Worm (Caenorhabditis elegans) whole organism, L4 larva: ENCODE measurements around the gene rpl-20.

Source experiments
- F26F4.8 ChIP-seq: fragments of 200-800 bp; sonication (Bioruptor generic); conservative IDR thresholded peaks from 2 replicates; pipeline ENCODE4 v1.3.6; 2022; ENCODE audit warnings: missing genetic modification characterization, missing compliant biosample characterization
- F49E8.2 ChIP-seq: sonication (generic microtip); optimal IDR thresholded peaks from 2 replicates; lab custom pipeline; 2016; ENCODE audit warnings: missing compliant biosample characterization, mild to moderate bottlenecking, missing genetic modification characterization, borderline replicate concordance
- R02D3.7 ChIP-seq: fragments of 150-350 bp; sonication (generic microtip); optimal IDR thresholded peaks from 3 replicates; lab custom pipeline; 2014; ENCODE audit warnings: missing biosample characterization, missing genetic modification characterization
- Y48G9A.11 ChIP-seq: fragments of 200-800 bp; sonication (Bioruptor generic); IDR thresholded peaks from 2 replicates; pipeline ENCODE4 v1.3.6; 2022; ENCODE audit warnings: missing genetic modification reagents, missing genetic modification characterization, missing compliant biosample characterization
- ZK546.5 ChIP-seq, 2 experiments: sonication (generic microtip); optimal IDR thresholded peaks; 2 replicates each; lab custom pipeline; 2017; ENCODE audit warnings: missing biosample characterization in 2 of 2, missing genetic modification characterization in 2 of 2
- aha-1 ChIP-seq: fragments of 150-350 bp; peaks from one replicate; lab custom pipeline; 2014; ENCODE audit warnings: missing biosample characterization, missing genetic modification characterization
- arid-1 ChIP-seq: fragments of 200-800 bp; sonication (Bioruptor generic); conservative IDR thresholded peaks from 2 replicates; pipeline ENCODE4 v1.3.6; 2022; ENCODE audit warnings: missing genetic modification reagents, missing genetic modification characterization, missing compliant biosample characterization
- ceh-20 ChIP-seq: fragments of 200-800 bp; sonication (Bioruptor generic); IDR thresholded peaks from 2 replicates; pipeline ENCODE4 v1.3.6; 2022; ENCODE audit warnings: missing genetic modification reagents, missing genetic modification characterization, missing compliant biosample characterization
- ces-1 ChIP-seq: fragments of 150-350 bp; sonication (generic microtip); optimal IDR thresholded peaks from 4 replicates; lab custom pipeline; 2014; ENCODE audit warnings: missing biosample characterization, missing genetic modification reagents, missing genetic modification characterization
- ctbp-1 ChIP-seq: fragments of 200-800 bp; sonication (Bioruptor generic); IDR thresholded peaks from 2 replicates; pipeline ENCODE4 v1.3.6; 2022; ENCODE audit warnings: missing genetic modification reagents, missing genetic modification characterization, missing compliant biosample characterization
- daf-16 ChIP-seq, 3 experiments: sonication (generic microtip); optimal IDR thresholded peaks; 2 replicates each; lab custom pipeline; 2016 to 2017; ENCODE audit warnings: missing genetic modification characterization in 3 of 3, missing genetic modification reagents in 3 of 3, mild to moderate bottlenecking in 2 of 3, missing compliant biosample characterization in 2 of 3, missing biosample characterization in 1 of 3, moderate library complexity in 1 of 3
- dmd-6 ChIP-seq: fragments of 200-800 bp; sonication (Bioruptor generic); IDR thresholded peaks from 2 replicates; pipeline ENCODE4 v1.3.6; 2022; ENCODE audit warnings: missing genetic modification reagents, missing genetic modification characterization, missing compliant biosample characterization
- dmd-8 ChIP-seq: fragments of 200-800 bp; sonication (Bioruptor generic); IDR thresholded peaks from 2 replicates; pipeline ENCODE4 v1.3.6; 2022; ENCODE audit warnings: missing genetic modification characterization, missing compliant biosample characterization
- dmd-9 ChIP-seq: fragments of 200-800 bp; sonication (Bioruptor generic); IDR thresholded peaks from 2 replicates; pipeline ENCODE4 v1.3.6; 2022; ENCODE audit warnings: missing genetic modification reagents, missing genetic modification characterization, missing compliant biosample characterization
- dve-1 ChIP-seq: sonication (generic microtip); optimal IDR thresholded peaks from 2 replicates; lab custom pipeline; 2017; ENCODE audit warnings: antibody characterized with exemption, mild to moderate bottlenecking, missing genetic modification characterization, missing compliant biosample characterization; ENCODE audit not compliant: insufficient read depth
- egl-43 ChIP-seq: fragments of 200-800 bp; sonication (Bioruptor generic); IDR thresholded peaks from 2 replicates; pipeline ENCODE4 v1.3.6; 2022; ENCODE audit warnings: missing genetic modification reagents, missing genetic modification characterization, missing compliant biosample characterization
- fkh-10 ChIP-seq: fragments of 150-350 bp; optimal IDR thresholded peaks from 2 replicates; lab custom pipeline; 2014; ENCODE audit warnings: missing biosample characterization, missing genetic modification reagents, missing genetic modification characterization
- gei-8 ChIP-seq: fragments of 200-800 bp; sonication (Bioruptor generic); optimal IDR thresholded peaks from 2 replicates; lab custom pipeline; 2018; ENCODE audit warnings: mild to moderate bottlenecking, missing genetic modification characterization, missing compliant biosample characterization
- hlh-30 ChIP-seq: sonication (generic microtip); optimal IDR thresholded peaks from 2 replicates; lab custom pipeline; 2017; ENCODE audit warnings: antibody characterized with exemption, mild to moderate bottlenecking, missing genetic modification characterization, missing compliant biosample characterization; ENCODE audit not compliant: insufficient read depth
- hmg-1.1 ChIP-seq: fragments of 200-800 bp; sonication (Bioruptor generic); IDR thresholded peaks from 2 replicates; pipeline ENCODE4 v1.3.6; 2022; ENCODE audit warnings: missing genetic modification reagents, missing genetic modification characterization, missing compliant biosample characterization
- lin-13 ChIP-seq: fragments of 150-350 bp; optimal IDR thresholded peaks from 2 replicates; lab custom pipeline; 2014; ENCODE audit warnings: missing biosample characterization, missing genetic modification reagents, missing genetic modification characterization
- lin-38 ChIP-seq: fragments of 200-800 bp; sonication (Bioruptor generic); IDR thresholded peaks from 2 replicates; pipeline ENCODE4 v1.3.6; 2022; ENCODE audit warnings: missing genetic modification reagents, missing genetic modification characterization, missing compliant biosample characterization
- lir-3 ChIP-seq: sonication (generic microtip); optimal IDR thresholded peaks from 2 replicates; lab custom pipeline; 2016; ENCODE audit warnings: mild to moderate bottlenecking, missing genetic modification characterization, missing compliant biosample characterization
- madf-5 ChIP-seq, 2 experiments: fragments of 200-800 bp; sonication (Bioruptor generic); IDR thresholded peaks; 2 replicates each; pipeline ENCODE4 v1.3.6; 2022; ENCODE audit warnings: missing compliant biosample characterization in 2 of 2, missing genetic modification characterization in 2 of 2
- mdl-1 ChIP-seq, 2 experiments: fragments of 150-350 bp in 1 of 2; sonication (generic microtip) in 1 of 2; optimal IDR thresholded peaks; 2 replicates each; lab custom pipeline; 2014 to 2017; ENCODE audit warnings: missing biosample characterization in 2 of 2, missing genetic modification characterization in 2 of 2
- mdt-29 ChIP-seq: fragments of 200-800 bp; sonication (Bioruptor generic); IDR thresholded peaks from 2 replicates; pipeline ENCODE4 v1.3.6; 2022; ENCODE audit warnings: missing genetic modification reagents, missing genetic modification characterization, missing compliant biosample characterization
- mep-1 ChIP-seq: fragments of 150-350 bp; sonication (generic microtip); optimal IDR thresholded peaks from 3 replicates; lab custom pipeline; 2014; ENCODE audit warnings: missing biosample characterization, missing genetic modification characterization
- mxl-3 ChIP-seq: fragments of 200-800 bp; sonication (Bioruptor generic); optimal IDR thresholded peaks from 2 replicates; lab custom pipeline; 2018; ENCODE audit warnings: mild to moderate bottlenecking, missing genetic modification characterization, missing compliant biosample characterization
- nhr-41 ChIP-seq: fragments of 200-800 bp; sonication (Bioruptor generic); IDR thresholded peaks from 2 replicates; pipeline ENCODE4 v1.3.6; 2022; ENCODE audit warnings: missing genetic modification reagents, missing genetic modification characterization, missing compliant biosample characterization
- nhr-42 ChIP-seq: fragments of 200-800 bp; sonication (Bioruptor generic); IDR thresholded peaks from 2 replicates; pipeline ENCODE4 v1.3.6; 2022; ENCODE audit warnings: missing genetic modification characterization, missing compliant biosample characterization
- nhr-6 ChIP-seq: fragments of 150-350 bp; optimal IDR thresholded peaks from 2 replicates; lab custom pipeline; 2014; ENCODE audit warnings: missing biosample characterization, missing genetic modification characterization
- nhr-76 ChIP-seq: fragments of 150-350 bp; optimal IDR thresholded peaks from 2 replicates; lab custom pipeline; 2014; ENCODE audit warnings: missing biosample characterization, missing genetic modification characterization
- nhr-77 ChIP-seq: fragments of 150-350 bp; optimal IDR thresholded peaks from 2 replicates; lab custom pipeline; 2014; ENCODE audit warnings: missing biosample characterization, missing genetic modification characterization
- pqm-1 ChIP-seq: sonication (generic microtip); optimal IDR thresholded peaks from 2 replicates; lab custom pipeline; 2017; ENCODE audit warnings: missing biosample characterization, missing genetic modification characterization
- set-16 ChIP-seq: fragments of 200-800 bp; sonication (Bioruptor generic); IDR thresholded peaks from 2 replicates; pipeline ENCODE4 v1.3.6; 2022; ENCODE audit warnings: missing genetic modification reagents, missing genetic modification characterization, missing compliant biosample characterization
- snpc-4 ChIP-seq: fragments of 150-350 bp; optimal IDR thresholded peaks from 2 replicates; lab custom pipeline; 2014; ENCODE audit warnings: missing biosample characterization, missing genetic modification characterization
- spr-1 ChIP-seq: sonication (generic microtip); optimal IDR thresholded peaks from 2 replicates; lab custom pipeline; 2016; ENCODE audit warnings: mild to moderate bottlenecking, missing genetic modification characterization, missing compliant biosample characterization
- unc-62 ChIP-seq, 3 experiments: fragments of 150-350 bp in 1 of 3; sonication (generic microtip); optimal IDR thresholded peaks in 2 of 3; peaks in 1 of 3; 1 replicate in 1 of 3; 2 replicates in 2 of 3; lab custom pipeline; 2014 to 2017; ENCODE audit warnings: missing biosample characterization in 3 of 3, missing genetic modification characterization in 3 of 3, missing genetic modification reagents in 3 of 3, missing genotype in 1 of 3
- vab-7 ChIP-seq: fragments of 200-800 bp; sonication (Bioruptor generic); IDR thresholded peaks from 2 replicates; pipeline ENCODE4 v1.3.6; 2022; ENCODE audit warnings: missing genetic modification reagents, missing genetic modification characterization, missing compliant biosample characterization
- zag-1 ChIP-seq: fragments of 150-350 bp; optimal IDR thresholded peaks from 2 replicates; lab custom pipeline; 2014; ENCODE audit warnings: missing biosample characterization, missing genetic modification characterization

Gene rpl-20

ce11 chrIV:4712376-4712775 is 37.2 kb downstream of the rpl-20 start, which contains the start of gene yars-2 (continued):
- TF ChIP-seq dve-1 (tag; lab: Kevin White, UChicago) (peak; percentile 17), egl-43 (no peak), pqm-1 (tag; lab: Kevin White, UChicago) (no peak), mep-1 (no peak)
- TF ChIP-seq, all 104 proteins: peak for 9

DNA sequence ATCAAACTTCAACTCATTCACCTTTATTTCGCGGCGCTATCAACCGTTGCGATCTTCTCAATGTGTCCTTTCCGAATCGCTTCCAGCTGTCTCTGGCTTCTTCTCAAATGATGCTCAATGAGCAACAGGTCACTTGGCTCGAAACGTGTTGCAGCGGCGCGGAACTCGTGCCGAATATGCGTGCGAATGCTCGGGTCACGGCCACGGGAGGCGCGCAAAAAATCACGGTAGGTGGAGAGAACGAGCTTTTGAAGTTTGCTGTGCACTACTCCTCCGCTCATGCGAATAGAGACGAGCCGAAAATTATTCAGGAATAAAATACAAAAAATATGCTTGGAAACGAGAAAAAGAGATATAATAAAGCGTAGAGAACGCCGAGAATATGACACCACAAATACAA is 39.1 kb downstream of the rpl-20 start, which contains the start of gene cif-1:
Gene cif-1 (minus strand): TSS at position 297 of the 400 bp plus-strand sequence.
- TF ChIP-seq snpc-4 (tag; lab: Kevin White, UChicago) (no peak), unc-62 (GFP tag; optimal IDR thresholded peaks at IDR 0.05 in 1 of 2; lab: Kevin White, UChicago) (no peak), unc-62 (tag; optimal IDR thresholded peaks at IDR 0.05; lab: Kevin White, UChicago) (no peak), gei-8 (GFP tag; lab: Kevin White, UChicago) (no peak), mdl-1 (tag; optimal IDR thresholded peaks at IDR 0.05; lab: Kevin White, UChicago) (no peak), mdt-29 (no peak), ces-1 (GFP tag; lab: Kevin White, UChicago) (no peak), mxl-3 (no peak), F49E8.2 (tag; lab: Kevin White, UChicago) (no peak), lin-38 (GFP tag; lab: Robert Waterston, UW) (0 out of 2 replicates have a peak, but pooled peaks have one; percentile 8), dmd-8 (GFP tag; lab: Robert Waterston, UW) (no peak), ctbp-1 (no peak), set-16 (GFP tag; lab: Robert Waterston, UW) (peak; percentile 61), nhr-77 (tag; lab: Kevin White, UChicago) (no peak), spr-1 (tag; lab: Kevin White, UChicago) (no peak), mep-1 (no peak), nhr-76 (tag; lab: Kevin White, UChicago) (no peak), madf-5 (GFP tag; IDR thresholded peaks at IDR 0.05; lab: Robert Waterston, UW) (0 out of 4 replicates have a peak, but pooled peaks of 1 of the 2 experiments have one; percentile 3), dmd-6 (no peak), nhr-41 (no peak), arid-1 (GFP tag; lab: Robert Waterston, UW) (0 out of 2 replicates have a peak, but pooled peaks have one; percentile 16), dmd-9 (no peak), vab-7 (no peak), R02D3.7 (no peak), aha-1 (no peak), ZK546.5 (tag; optimal IDR thresholded peaks at IDR 0.05; lab: Kevin White, UChicago) (no peak)

ce11 chrIV:4705922-4706321 is 43.7 kb downstream of the rpl-20 start:
- TF ChIP-seq set-16 (GFP tag; lab: Robert Waterston, UW) (no peak), hmg-1.1 (GFP tag; lab: Robert Waterston, UW) (no peak), daf-16 (GFP tag; optimal IDR thresholded peaks at IDR 0.05; lab: Kevin White, UChicago) (no peak), daf-16 (tag; optimal IDR thresholded peaks at IDR 0.05; lab: Kevin White, UChicago) (no peak), pqm-1 (tag; lab: Kevin White, UChicago) (no peak), lir-3 (tag; lab: Kevin White, UChicago) (no peak), lin-13 (GFP tag; lab: Kevin White, UChicago) (no peak), nhr-6 (no peak), hlh-30 (tag; lab: Kevin White, UChicago) (no peak), fkh-10 (no peak), nhr-42 (GFP tag; lab: Robert Waterston, UW) (no peak), aha-1 (no peak), F26F4.8 (GFP tag; lab: Robert Waterston, UW) (no peak), zag-1 (tag; lab: Kevin White, UChicago) (no peak), ceh-20 (no peak), Y48G9A.11 (GFP tag; lab: Robert Waterston, UW) (no peak)
